Fruit fly (Drosophila melanogaster) S2 (cell line): ENCODE results near the gene Osi19.

Experiments
- CG8478 ChIP-seq: fragments of >200 bp; optimal IDR thresholded peaks from 2 replicates; lab custom pipeline; 2018
- CTCF ChIP-seq, 2 experiments: fragments of >200 bp; optimal IDR thresholded peaks; 2 replicates each; lab custom pipeline; 2018

dm6 chr3R:6303738-6304137 is 31.4 kb upstream of the Osi19 start, which contains the start of gene CG46396:
- TF ChIP-seq CTCF (optimal IDR thresholded peaks at IDR 0.05; lab: Kevin White, UChicago): no peak
- no peak for TF ChIP-seq CG8478 (lab: Kevin White, UChicago)
